Fruit fly (Drosophila melanogaster): ENCODE results near the gene Not10.

The Not10 gene

dm6 chr3R:12650537-12650936 is 20.1 kb downstream of the Not10 start:
- no peak for TF ChIP-seq pan (optimal IDR thresholded peaks at IDR 0.05)
- no peak for TF ChIP-seq CG8478 (optimal IDR thresholded peaks at IDR 0.05)
- TF ChIP-seq EcR (GFP tag; optimal IDR thresholded peaks at IDR 0.05) = no peak
- TF ChIP-seq usp (GFP tag; optimal IDR thresholded peaks at IDR 0.05) = no peak
- no peak for TF ChIP-seq Dll (optimal IDR thresholded peaks at IDR 0.05)
- TF ChIP-seq psq (optimal IDR thresholded peaks at IDR 0.05) = no peak

dm6 chr3R:12652736-12653135 is 22.3 kb downstream of the Not10 start:
- TF ChIP-seq CG8478 (optimal IDR thresholded peaks at IDR 0.05) = no peak
- no peak for TF ChIP-seq pan (optimal IDR thresholded peaks at IDR 0.05)
- no peak for TF ChIP-seq usp (GFP tag; optimal IDR thresholded peaks at IDR 0.05)
- TF ChIP-seq EcR (GFP tag; optimal IDR thresholded peaks at IDR 0.05) = no peak
- TF ChIP-seq Dll (optimal IDR thresholded peaks at IDR 0.05) = no peak
- no peak for TF ChIP-seq psq (optimal IDR thresholded peaks at IDR 0.05)

- TF ChIP-seq usp (GFP tag; optimal IDR thresholded peaks at IDR 0.05) (no peak), psq (optimal IDR thresholded peaks at IDR 0.05) (no peak), CG8478 (optimal IDR thresholded peaks at IDR 0.05) (no peak), pan (optimal IDR thresholded peaks at IDR 0.05) (no peak), EcR (GFP tag; optimal IDR thresholded peaks at IDR 0.05) (no peak), Dll (optimal IDR thresholded peaks at IDR 0.05) (no peak)
Observed at dm6 chr3R:12653511-12654252, 23.2 kb downstream of the Not10 start.

- no peak for TF ChIP-seq Dll (optimal IDR thresholded peaks at IDR 0.05)
- TF ChIP-seq pan (optimal IDR thresholded peaks at IDR 0.05) = no peak
- no peak for TF ChIP-seq EcR (GFP tag; optimal IDR thresholded peaks at IDR 0.05)
- TF ChIP-seq psq (optimal IDR thresholded peaks at IDR 0.05) = no peak
- TF ChIP-seq CG8478 (optimal IDR thresholded peaks at IDR 0.05) = no peak
- no peak for TF ChIP-seq usp (GFP tag; optimal IDR thresholded peaks at IDR 0.05)
Observed at dm6 chr3R:12654253-12654623, 23.8 kb downstream of the Not10 start, which contains the start of gene CG6225. CG6225 (plus strand) TSS chr3R:12654577.

dm6 chr3R:12656946-12657566 is 26.6 kb downstream of the Not10 start:
- TF ChIP-seq pan (optimal IDR thresholded peaks at IDR 0.05) = no peak
- TF ChIP-seq Dll (optimal IDR thresholded peaks at IDR 0.05) = no peak
- no peak for TF ChIP-seq usp (GFP tag; optimal IDR thresholded peaks at IDR 0.05)

- TF ChIP-seq Dll (optimal IDR thresholded peaks at IDR 0.05) = no peak
- TF ChIP-seq CG8478 (optimal IDR thresholded peaks at IDR 0.05) = no peak
- TF ChIP-seq usp (GFP tag; optimal IDR thresholded peaks at IDR 0.05) = no peak
Observed at dm6 chr3R:12662531-12662930, 32.1 kb downstream of the Not10 start, which contains the start of gene CG14395. CG14395 (plus strand) TSS chr3R:12662831.

- no peak for TF ChIP-seq Dll (optimal IDR thresholded peaks at IDR 0.05)
- TF ChIP-seq EcR (GFP tag; optimal IDR thresholded peaks at IDR 0.05) = no peak
- no peak for TF ChIP-seq psq (optimal IDR thresholded peaks at IDR 0.05)
- no peak for TF ChIP-seq CG8478 (optimal IDR thresholded peaks at IDR 0.05)
- no peak for TF ChIP-seq usp (GFP tag; optimal IDR thresholded peaks at IDR 0.05)
- TF ChIP-seq pan (optimal IDR thresholded peaks at IDR 0.05) = no peak
Observed at dm6 chr3R:12666206-12666834, 35.9 kb downstream of the Not10 start.

- TF ChIP-seq CG8478 (optimal IDR thresholded peaks at IDR 0.05) (no peak), EcR (GFP tag; optimal IDR thresholded peaks at IDR 0.05) (no peak), Dll (optimal IDR thresholded peaks at IDR 0.05) (no peak), psq (optimal IDR thresholded peaks at IDR 0.05) (no peak), pan (optimal IDR thresholded peaks at IDR 0.05) (no peak), usp (GFP tag; optimal IDR thresholded peaks at IDR 0.05) (no peak)
Observed at dm6 chr3R:12674041-12674623, 43.7 kb downstream of the Not10 start, which contains the start of gene Gnmt. Gnmt (plus strand) TSS chr3R:12674608.

dm6 chr3R:12676160-12676559 is 45.7 kb downstream of the Not10 start, which contains the start of gene CG43630:
CG43630 (minus strand) TSS chr3R:12676260.
- TF ChIP-seq usp (GFP tag; optimal IDR thresholded peaks at IDR 0.05) = no peak

dm6 chr3R:12678850-12679249 is 48.4 kb downstream of the Not10 start, which contains the start of gene mbo:
mbo (minus strand) TSS chr3R:12679052.
- TF ChIP-seq usp (GFP tag; optimal IDR thresholded peaks at IDR 0.05) = no peak
- TF ChIP-seq pan (optimal IDR thresholded peaks at IDR 0.05) = no peak
- TF ChIP-seq CG8478 (optimal IDR thresholded peaks at IDR 0.05) = no peak
- TF ChIP-seq EcR (GFP tag; optimal IDR thresholded peaks at IDR 0.05) = no peak
- no peak for TF ChIP-seq psq (optimal IDR thresholded peaks at IDR 0.05)
- no peak for TF ChIP-seq Dll (optimal IDR thresholded peaks at IDR 0.05)

- TF ChIP-seq EcR (GFP tag; optimal IDR thresholded peaks at IDR 0.05) (no peak), pan (optimal IDR thresholded peaks at IDR 0.05) (no peak), CG8478 (optimal IDR thresholded peaks at IDR 0.05) (no peak), psq (optimal IDR thresholded peaks at IDR 0.05) (no peak)
Observed at dm6 chr3R:12681275-12681674, 50.8 kb downstream of the Not10 start, which contains the start of gene Cyp313a4. Cyp313a4 (minus strand) TSS chr3R:12681375.
